Worm (Caenorhabditis elegans): ENCODE results near the gene F59F5.7.

F59F5.7 gene

ce11 chrX:10545716-10546115 is 13.6 kb upstream of the F59F5.7 start, which contains the start of gene F59F5.5:
Gene F59F5.5 (plus strand): TSS chrX:10546016.
- no peak for TF ChIP-seq dao-5 (tag; optimal IDR thresholded peaks at IDR 0.05)
- no peak for TF ChIP-seq him-1 (tag; optimal IDR thresholded peaks at IDR 0.05)
- TF ChIP-seq W03F9.2 (tag; optimal IDR thresholded peaks at IDR 0.05), result no peak

ce11 chrX:10553048-10553447 is 6.3 kb upstream of the F59F5.7 start:
- no peak for TF ChIP-seq dao-5 (tag; optimal IDR thresholded peaks at IDR 0.05)
- TF ChIP-seq him-1 (tag; optimal IDR thresholded peaks at IDR 0.05), result no peak
- no peak for TF ChIP-seq W03F9.2 (tag; optimal IDR thresholded peaks at IDR 0.05)

ce11 chrX:10555189-10555964 is 3.9 kb upstream of the F59F5.7 start, which contains the start of gene syd-2:
Gene syd-2 (minus strand): TSS chrX:10555239.
- TF ChIP-seq W03F9.2 (tag; optimal IDR thresholded peaks at IDR 0.05) (no peak), dao-5 (tag; optimal IDR thresholded peaks at IDR 0.05) (peak; percentile 6), him-1 (tag; optimal IDR thresholded peaks at IDR 0.05) (peak; percentile 87)

ce11 chrX:10556764-10557163 is 2.5 kb upstream of the F59F5.7 start:
- no peak for TF ChIP-seq dao-5 (tag; optimal IDR thresholded peaks at IDR 0.05)
- TF ChIP-seq him-1 (tag; optimal IDR thresholded peaks at IDR 0.05), result no peak
- no peak for TF ChIP-seq W03F9.2 (tag; optimal IDR thresholded peaks at IDR 0.05)

- TF ChIP-seq W03F9.2 (tag; optimal IDR thresholded peaks at IDR 0.05) (no peak), him-1 (tag; optimal IDR thresholded peaks at IDR 0.05) (no peak), dao-5 (tag; optimal IDR thresholded peaks at IDR 0.05) (no peak)
Observed at ce11 chrX:10566775-10567174, 7.5 kb downstream of the F59F5.7 start.

- peak; percentile 82 for TF ChIP-seq W03F9.2 (tag; optimal IDR thresholded peaks at IDR 0.05)
- TF ChIP-seq him-1 (tag; optimal IDR thresholded peaks at IDR 0.05), result peak; percentile 94
- peak; percentile 7 for TF ChIP-seq dao-5 (tag; optimal IDR thresholded peaks at IDR 0.05)
Observed at ce11 chrX:10568385-10569149, 9.3 kb downstream of the F59F5.7 start.

ce11 chrX:10569185-10569584 is 9.9 kb downstream of the F59F5.7 start, which contains the start of gene bet-2:
Gene bet-2 (plus strand): TSS chrX:10569273.
- TF ChIP-seq W03F9.2 (tag; optimal IDR thresholded peaks at IDR 0.05), result no peak
- TF ChIP-seq him-1 (tag; optimal IDR thresholded peaks at IDR 0.05), result no peak
- no peak for TF ChIP-seq dao-5 (tag; optimal IDR thresholded peaks at IDR 0.05)

ce11 chrX:10576410-10576809 is 17.1 kb downstream of the F59F5.7 start:
- no peak for TF ChIP-seq W03F9.2 (tag; optimal IDR thresholded peaks at IDR 0.05)
- no peak for TF ChIP-seq him-1 (tag; optimal IDR thresholded peaks at IDR 0.05)
- no peak for TF ChIP-seq dao-5 (tag; optimal IDR thresholded peaks at IDR 0.05)

ce11 chrX:10576872-10577271 is 17.6 kb downstream of the F59F5.7 start, which contains the start of gene nhx-5:
Gene nhx-5 (plus strand): TSS chrX:10576953.
- TF ChIP-seq dao-5 (tag; optimal IDR thresholded peaks at IDR 0.05) (no peak), W03F9.2 (tag; optimal IDR thresholded peaks at IDR 0.05) (no peak), him-1 (tag; optimal IDR thresholded peaks at IDR 0.05) (no peak)

ce11 chrX:10589465-10589864 is 30.2 kb downstream of the F59F5.7 start, which contains the start of gene F57C7.4:
Gene F57C7.4 (minus strand): TSS chrX:10589565.
- TF ChIP-seq dao-5 (tag; optimal IDR thresholded peaks at IDR 0.05) (no peak), W03F9.2 (tag; optimal IDR thresholded peaks at IDR 0.05) (no peak), him-1 (tag; optimal IDR thresholded peaks at IDR 0.05) (no peak)

ce11 chrX:10590772-10591171 is 31.5 kb downstream of the F59F5.7 start:
- TF ChIP-seq W03F9.2 (tag; optimal IDR thresholded peaks at IDR 0.05) (no peak), him-1 (tag; optimal IDR thresholded peaks at IDR 0.05) (no peak), dao-5 (tag; optimal IDR thresholded peaks at IDR 0.05) (no peak)

ce11 chrX:10591208-10591782 is 32.0 kb downstream of the F59F5.7 start:
- TF ChIP-seq dao-5 (tag; optimal IDR thresholded peaks at IDR 0.05), result no peak
- TF ChIP-seq him-1 (tag; optimal IDR thresholded peaks at IDR 0.05), result no peak
- no peak for TF ChIP-seq W03F9.2 (tag; optimal IDR thresholded peaks at IDR 0.05)

ce11 chrX:10593234-10593633 is 33.9 kb downstream of the F59F5.7 start, which contains the start of gene sdn-1:
Gene sdn-1 (minus strand): TSS chrX:10593334.
- TF ChIP-seq W03F9.2 (tag; optimal IDR thresholded peaks at IDR 0.05) (no peak), dao-5 (tag; optimal IDR thresholded peaks at IDR 0.05) (no peak), him-1 (tag; optimal IDR thresholded peaks at IDR 0.05) (no peak)
